Worm (Caenorhabditis elegans) whole organism, young adult: Measurements from ENCODE around the gene unc-62.

Experiments used
- ama-1 ChIP-seq, 3 experiments: fragments of 150-350 bp in 1 of 3; sonication (generic microtip) in 2 of 3; optimal IDR thresholded peaks; 2 replicates each; lab custom pipeline; 2014 to 2018; ENCODE audit warnings: missing biosample characterization in 2 of 3, missing genetic modification characterization in 2 of 3, missing genetic modification reagents in 2 of 3
- lin-26 ChIP-seq: fragments of 200-800 bp; sonication (Bioruptor generic); IDR thresholded peaks from 2 replicates; pipeline ENCODE4 v1.3.6; 2022; ENCODE audit warnings: missing genetic modification reagents, missing genetic modification characterization, missing compliant biosample characterization
- madf-8 ChIP-seq: fragments of 200-800 bp; sonication (Bioruptor generic); conservative IDR thresholded peaks from 2 replicates; pipeline ENCODE4 v1.3.6; 2022; ENCODE audit warnings: missing genetic modification reagents, missing genetic modification characterization, missing compliant biosample characterization
- rec-8 ChIP-seq, 2 experiments: sonication (generic microtip); optimal IDR thresholded peaks; 2 replicates each; lab custom pipeline; 2016; ENCODE audit warnings: mild to moderate bottlenecking in 2 of 2, missing genetic modification characterization in 2 of 2, missing genetic modification reagents in 2 of 2, missing genotype in 2 of 2, missing biosample characterization in 1 of 2, missing compliant biosample characterization in 1 of 2, moderate library complexity in 1 of 2
- ztf-3 ChIP-seq: fragments of 200-800 bp; sonication (Bioruptor generic); optimal IDR thresholded peaks from 2 replicates; lab custom pipeline; 2018; ENCODE audit warnings: mild to moderate bottlenecking, missing genetic modification characterization, missing compliant biosample characterization

ce11 chrV:4549191-4549590, 51.9 kb downstream of the unc-62 start, which contains the start of gene sos-1:
- TF ChIP-seq rec-8 (tag; optimal IDR thresholded peaks at IDR 0.05; lab: Kevin White, UChicago): no peak
- TF ChIP-seq ama-1 (optimal IDR thresholded peaks at IDR 0.05; lab: Kevin White, UChicago): no peak
- no peak for TF ChIP-seq ama-1 (GFP tag; optimal IDR thresholded peaks at IDR 0.05; lab: Kevin White, UChicago)
- no peak for TF ChIP-seq madf-8 (GFP tag; lab: Robert Waterston, UW)
- TF ChIP-seq ztf-3 (GFP tag; lab: Kevin White, UChicago): no peak
- TF ChIP-seq lin-26 (GFP tag; lab: Robert Waterston, UW): no peak
